Worm (Caenorhabditis elegans) whole organism, L2 larva: ENCODE measurements around the gene fbxb-114.
A peak's percentile ranks its signal among the peaks of the same experiment; 100 is the strongest.

Experiments
- C34F6.9 ChIP-seq: fragments of 150-350 bp; optimal IDR thresholded peaks from 2 replicates; lab custom pipeline; 2014; ENCODE audit warnings: missing biosample characterization, missing genetic modification characterization
- F13H6.1 ChIP-seq: sonication (generic microtip); optimal IDR thresholded peaks from 2 replicates; lab custom pipeline; 2016; ENCODE audit warnings: missing genetic modification characterization, missing compliant biosample characterization
- R02D3.7 ChIP-seq: fragments of 150-350 bp; optimal IDR thresholded peaks from 2 replicates; lab custom pipeline; 2014; ENCODE audit warnings: missing biosample characterization, missing genetic modification characterization
- Y55F3AM.14 ChIP-seq: fragments of 200-800 bp; sonication (Bioruptor generic); optimal IDR thresholded peaks from 2 replicates; lab custom pipeline; 2018; ENCODE audit warnings: mild to moderate bottlenecking, missing genetic modification characterization, missing compliant biosample characterization
- ZK546.5 ChIP-seq: sonication (generic microtip); optimal IDR thresholded peaks from 2 replicates; lab custom pipeline; 2017; ENCODE audit warnings: missing biosample characterization, missing genetic modification characterization
- aly-2 ChIP-seq: fragments of 150-350 bp; optimal IDR thresholded peaks from 2 replicates; lab custom pipeline; 2014; ENCODE audit warnings: missing biosample characterization, missing genetic modification characterization
- ama-1 ChIP-seq: fragments of 150-350 bp; optimal IDR thresholded peaks from 2 replicates; lab custom pipeline; 2018; ENCODE audit warnings: inconsistent platforms
- blmp-1 ChIP-seq: sonication (generic microtip); optimal IDR thresholded peaks from 2 replicates; lab custom pipeline; 2017; ENCODE audit warnings: missing genetic modification characterization, mild to moderate bottlenecking, missing compliant biosample characterization, antibody characterized with exemption, moderate library complexity; ENCODE audit not compliant: insufficient read depth
- ceh-16 ChIP-seq: fragments of 150-350 bp; optimal IDR thresholded peaks from 2 replicates; lab custom pipeline; 2014; ENCODE audit warnings: missing biosample characterization, missing genetic modification characterization
- ceh-82 ChIP-seq: fragments of 150-350 bp; optimal IDR thresholded peaks from 2 replicates; lab custom pipeline; 2014; ENCODE audit warnings: missing biosample characterization, missing genetic modification characterization
- crh-2 ChIP-seq: sonication (generic microtip); optimal IDR thresholded peaks from 2 replicates; lab custom pipeline; 2017; ENCODE audit warnings: missing biosample characterization, missing genetic modification characterization
- dmd-4 ChIP-seq: sonication (generic microtip); optimal IDR thresholded peaks from 2 replicates; lab custom pipeline; 2017; ENCODE audit warnings: missing biosample characterization, missing genetic modification characterization
- egl-27 ChIP-seq: sonication (generic microtip); optimal IDR thresholded peaks from 3 replicates; lab custom pipeline; 2017; ENCODE audit warnings: missing biosample characterization, missing genetic modification reagents, missing genetic modification characterization
- elt-1 ChIP-seq: fragments of 150-350 bp; optimal IDR thresholded peaks from 2 replicates; lab custom pipeline; 2014; ENCODE audit warnings: missing biosample characterization, missing genetic modification characterization
- elt-3 ChIP-seq: sonication (generic microtip); optimal IDR thresholded peaks from 2 replicates; lab custom pipeline; 2017; ENCODE audit warnings: missing biosample characterization, missing genetic modification characterization
- fos-1 ChIP-seq: fragments of 150-350 bp; optimal IDR thresholded peaks from 2 replicates; lab custom pipeline; 2014; ENCODE audit warnings: missing biosample characterization, missing genetic modification characterization
- gmeb-1 ChIP-seq: fragments of 150-350 bp; optimal IDR thresholded peaks from 2 replicates; lab custom pipeline; 2014; ENCODE audit warnings: missing biosample characterization, missing genetic modification characterization
- lin-11 ChIP-seq: fragments of 150-350 bp; sonication (generic microtip); optimal IDR thresholded peaks from 2 replicates; lab custom pipeline; 2014; ENCODE audit warnings: missing biosample characterization, missing genetic modification characterization, inconsistent platforms, mixed read lengths
- lin-39 ChIP-seq: fragments of 150-350 bp; optimal IDR thresholded peaks from 2 replicates; lab custom pipeline; 2014; ENCODE audit warnings: missing biosample characterization, missing genetic modification reagents, missing genetic modification characterization
- lsy-2 ChIP-seq, 2 experiments: fragments of 150-350 bp in 1 of 2; sonication (generic microtip) in 1 of 2; optimal IDR thresholded peaks; 2 replicates each; lab custom pipeline; 2014 to 2017; ENCODE audit warnings: missing biosample characterization in 2 of 2, missing genetic modification characterization in 2 of 2
- nhr-10 ChIP-seq: sonication (generic microtip); optimal IDR thresholded peaks from 2 replicates; lab custom pipeline; 2017; ENCODE audit warnings: missing biosample characterization, missing genetic modification characterization
- nhr-11 ChIP-seq: fragments of 150-350 bp; optimal IDR thresholded peaks from 2 replicates; lab custom pipeline; 2014; ENCODE audit warnings: missing biosample characterization, missing genetic modification characterization
- nhr-12 ChIP-seq: fragments of 150-350 bp; optimal IDR thresholded peaks from 2 replicates; lab custom pipeline; 2014; ENCODE audit warnings: missing biosample characterization, missing genetic modification characterization
- nhr-129 ChIP-seq: fragments of 150-350 bp; optimal IDR thresholded peaks from 2 replicates; lab custom pipeline; 2014; ENCODE audit warnings: missing biosample characterization, missing genetic modification characterization
- nhr-21 ChIP-seq: fragments of 150-350 bp; optimal IDR thresholded peaks from 2 replicates; lab custom pipeline; 2014; ENCODE audit warnings: missing biosample characterization, missing genetic modification characterization
- nhr-23 ChIP-seq: fragments of 150-350 bp; optimal IDR thresholded peaks from 2 replicates; lab custom pipeline; 2014; ENCODE audit warnings: missing biosample characterization, missing genetic modification reagents, missing genetic modification characterization
- nhr-237 ChIP-seq: fragments of 150-350 bp; optimal IDR thresholded peaks from 2 replicates; lab custom pipeline; 2014; ENCODE audit warnings: missing biosample characterization, missing genetic modification characterization
- nhr-6 ChIP-seq: fragments of 150-350 bp; optimal IDR thresholded peaks from 2 replicates; lab custom pipeline; 2014; ENCODE audit warnings: missing biosample characterization, missing genetic modification characterization
- nhr-77 ChIP-seq: fragments of 150-350 bp; optimal IDR thresholded peaks from 2 replicates; lab custom pipeline; 2014; ENCODE audit warnings: missing biosample characterization, missing genetic modification characterization
- peb-1 ChIP-seq: fragments of 150-350 bp; optimal IDR thresholded peaks from 2 replicates; lab custom pipeline; 2014; ENCODE audit warnings: missing biosample characterization, missing genetic modification characterization
- sem-4 ChIP-seq: fragments of 150-350 bp; optimal IDR thresholded peaks from 2 replicates; lab custom pipeline; 2014; ENCODE audit warnings: missing biosample characterization, missing genetic modification reagents, missing genetic modification characterization
- skn-1 ChIP-seq: sonication (generic microtip); optimal IDR thresholded peaks from 2 replicates; lab custom pipeline; 2017; ENCODE audit warnings: missing biosample characterization, missing genetic modification characterization
- sma-3 ChIP-seq: sonication (generic microtip); optimal IDR thresholded peaks from 2 replicates; lab custom pipeline; 2016; ENCODE audit warnings: missing genetic modification reagents, missing genetic modification characterization, missing compliant biosample characterization
- sma-9 ChIP-seq, 2 experiments: fragments of 150-350 bp in 1 of 2; sonication (generic microtip) in 1 of 2; optimal IDR thresholded peaks; 2 replicates each; lab custom pipeline; 2014 to 2016; ENCODE audit warnings: missing genetic modification characterization in 2 of 2, mild to moderate bottlenecking in 1 of 2, missing biosample characterization in 1 of 2, missing compliant biosample characterization in 1 of 2, missing genetic modification reagents in 1 of 2, moderate library complexity in 1 of 2
- snpc-4 ChIP-seq: fragments of 150-350 bp; optimal IDR thresholded peaks from 2 replicates; lab custom pipeline; 2014; ENCODE audit warnings: missing biosample characterization, missing genetic modification characterization
- unc-39 ChIP-seq: fragments of 150-350 bp; optimal IDR thresholded peaks from 2 replicates; lab custom pipeline; 2014; ENCODE audit warnings: missing biosample characterization, missing genetic modification characterization
- unc-55 ChIP-seq: fragments of 150-350 bp; sonication (generic microtip); optimal IDR thresholded peaks from 3 replicates; lab custom pipeline; 2014; ENCODE audit warnings: missing biosample characterization, missing genetic modification reagents, missing genetic modification characterization
- zag-1 ChIP-seq: fragments of 150-350 bp; optimal IDR thresholded peaks from 2 replicates; lab custom pipeline; 2014; ENCODE audit warnings: missing biosample characterization, missing genetic modification characterization
- ztf-11 ChIP-seq: sonication (generic microtip); optimal IDR thresholded peaks from 2 replicates; lab custom pipeline; 2017; ENCODE audit warnings: missing biosample characterization, missing genetic modification characterization
- ztf-4 ChIP-seq: fragments of 150-350 bp; optimal IDR thresholded peaks from 2 replicates; lab custom pipeline; 2014; ENCODE audit warnings: missing biosample characterization, missing genetic modification characterization

The fbxb-114 gene

DNA sequence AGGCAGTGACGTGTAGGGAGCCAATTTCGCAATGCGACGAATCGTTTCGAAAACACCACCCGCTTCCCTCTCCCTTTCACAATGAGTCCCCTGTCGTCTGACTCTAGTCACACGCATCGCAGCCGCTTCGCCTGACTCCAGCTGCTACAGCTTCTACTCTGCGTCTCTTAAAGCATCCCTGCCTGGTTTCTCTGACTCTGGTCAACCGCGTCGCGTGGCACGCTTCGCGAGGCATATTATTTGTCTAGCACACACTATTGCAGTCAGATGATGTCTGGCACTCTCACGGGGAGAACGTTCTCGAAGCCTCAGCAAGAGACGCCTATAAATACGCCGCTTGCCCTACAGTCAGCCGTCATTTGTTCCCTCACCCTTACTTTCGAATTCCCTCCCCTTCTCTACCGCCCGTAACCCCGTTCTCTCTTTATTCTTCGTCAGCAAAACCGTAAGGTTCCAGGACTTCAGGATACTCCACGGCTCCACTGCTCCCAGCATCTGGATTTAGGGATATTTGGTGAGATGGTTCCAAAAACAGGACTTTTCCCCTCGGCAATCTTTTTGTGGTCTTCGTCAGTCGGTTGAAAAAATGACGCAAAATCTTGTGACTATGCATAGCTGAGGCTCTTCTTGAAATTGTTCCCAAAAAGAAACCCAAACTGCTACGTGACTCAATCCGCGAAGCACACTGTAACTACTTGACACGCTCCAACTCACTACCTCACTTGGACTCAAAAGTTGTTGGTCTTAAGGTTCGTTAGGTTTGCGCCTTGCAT, 8.1 kb downstream of the fbxb-114 start (continued):
- TF ChIP-seq egl-27 (tag; lab: Kevin White, UChicago) (peak; percentile 98), F13H6.1 (tag; lab: Kevin White, UChicago) (peak; percentile 99), gmeb-1 (tag; lab: Kevin White, UChicago) (peak; percentile 82), Y55F3AM.14 (GFP tag; lab: Kevin White, UChicago) (peak; percentile 93), unc-39 (peak; percentile 66), nhr-77 (tag; lab: Kevin White, UChicago) (no peak), ztf-4 (tag; lab: Kevin White, UChicago) (peak; percentile 97), snpc-4 (tag; lab: Kevin White, UChicago) (peak; percentile 76), nhr-21 (peak; percentile 98), C34F6.9 (tag; lab: Kevin White, UChicago) (peak; percentile 100), sma-3 (GFP tag; lab: Kevin White, UChicago) (peak; percentile 98), nhr-6 (peak; percentile 95), nhr-129 (peak; percentile 99), elt-1 (no peak), fos-1 (tag; lab: Kevin White, UChicago) (peak; percentile 96), zag-1 (tag; lab: Kevin White, UChicago) (peak; percentile 89), sem-4 (tag; lab: Kevin White, UChicago) (peak; percentile 97), R02D3.7 (tag; lab: Kevin White, UChicago) (peak; percentile 9), ceh-16 (tag; lab: Kevin White, UChicago) (peak; percentile 90), elt-3 (no peak), ceh-82 (tag; lab: Kevin White, UChicago) (peak; percentile 78)

ce11 chrX:16930333-16930621, 8.6 kb downstream of the fbxb-114 start:
- TF ChIP-seq Y55F3AM.14 (GFP tag; lab: Kevin White, UChicago), result no peak
- TF ChIP-seq fos-1 (tag; lab: Kevin White, UChicago), result no peak
- TF ChIP-seq lin-11, result peak; percentile 30
- no peak for TF ChIP-seq dmd-4 (tag; lab: Kevin White, UChicago)
- TF ChIP-seq, all 48 proteins: peak for 1

ce11 chrX:16930663-16931097, 9.0 kb downstream of the fbxb-114 start:
- TF ChIP-seq F13H6.1 (tag; lab: Kevin White, UChicago), result no peak
- peak; percentile 37 for TF ChIP-seq gmeb-1 (tag; lab: Kevin White, UChicago)
- TF ChIP-seq R02D3.7 (tag; lab: Kevin White, UChicago), result no peak
- peak; percentile 35 to 58 for TF ChIP-seq lsy-2 (tag; optimal IDR thresholded peaks at IDR 0.05; lab: Kevin White, UChicago)
- peak; percentile 70 for TF ChIP-seq C34F6.9 (tag; lab: Kevin White, UChicago)
- no peak for TF ChIP-seq nhr-10
- TF ChIP-seq aly-2, result no peak
- TF ChIP-seq nhr-23 (tag; lab: Kevin White, UChicago), result no peak
- TF ChIP-seq sma-3 (GFP tag; lab: Kevin White, UChicago), result peak; percentile 31
- no peak for TF ChIP-seq ztf-11
- TF ChIP-seq ZK546.5 (tag; lab: Kevin White, UChicago), result no peak
- peak; percentile 43 for TF ChIP-seq crh-2 (tag; lab: Kevin White, UChicago)
- TF ChIP-seq nhr-129, result peak; percentile 86
- peak; percentile 87 for TF ChIP-seq zag-1 (tag; lab: Kevin White, UChicago)
- TF ChIP-seq nhr-237, result peak; percentile 5
- TF ChIP-seq sma-9 (GFP tag; optimal IDR thresholded peaks at IDR 0.05; lab: Kevin White, UChicago), result peak; percentile 57
- no peak for TF ChIP-seq sma-9 (tag; optimal IDR thresholded peaks at IDR 0.05; lab: Kevin White, UChicago)
- peak; percentile 39 for TF ChIP-seq sem-4 (tag; lab: Kevin White, UChicago)
- peak; percentile 87 for TF ChIP-seq lin-11
- TF ChIP-seq skn-1 (tag; lab: Kevin White, UChicago), result no peak
- TF ChIP-seq unc-55, result peak; percentile 92
- TF ChIP-seq dmd-4 (tag; lab: Kevin White, UChicago), result no peak
- TF ChIP-seq Y55F3AM.14 (GFP tag; lab: Kevin White, UChicago), result no peak
- peak; percentile 90 for TF ChIP-seq nhr-11
- TF ChIP-seq fos-1 (tag; lab: Kevin White, UChicago), result peak; percentile 88
- peak; percentile 70 for TF ChIP-seq ztf-4 (tag; lab: Kevin White, UChicago)
- peak; percentile 33 for TF ChIP-seq nhr-77 (tag; lab: Kevin White, UChicago)
- no peak for TF ChIP-seq nhr-6
- TF ChIP-seq ceh-16 (tag; lab: Kevin White, UChicago), result peak; percentile 70
- peak; percentile 32 for TF ChIP-seq lin-39 (tag; lab: Kevin White, UChicago)
- TF ChIP-seq nhr-12 (tag; lab: Kevin White, UChicago), result no peak
- peak; percentile 70 for TF ChIP-seq nhr-21
- TF ChIP-seq ceh-82 (tag; lab: Kevin White, UChicago), result peak; percentile 65
- peak; percentile 99 for TF ChIP-seq ama-1 (lab: Kevin White, UChicago)
- TF ChIP-seq blmp-1 (tag; lab: Kevin White, UChicago), result peak; percentile 5
- peak; percentile 39 for TF ChIP-seq egl-27 (tag; lab: Kevin White, UChicago)
- TF ChIP-seq peb-1 (tag; lab: Kevin White, UChicago), result no peak
